Worm (Caenorhabditis elegans): Measurements from ENCODE around the gene F18E9.1.

- TF ChIP-seq flt-1 (GFP tag; IDR thresholded peaks at IDR 0.05) (no peak), ama-1 (optimal IDR thresholded peaks at IDR 0.05) (no peak), hmbx-1 (tag; optimal IDR thresholded peaks at IDR 0.05) (no peak)
Measured at ce11 chrX:8597647-8598046, 3.7 kb upstream of the F18E9.1 start, which contains the start of gene F18E9.7.

All from whole organism, early embryonic.